Fruit fly (Drosophila melanogaster): ENCODE data around the gene snsl.

snsl gene

DNA sequence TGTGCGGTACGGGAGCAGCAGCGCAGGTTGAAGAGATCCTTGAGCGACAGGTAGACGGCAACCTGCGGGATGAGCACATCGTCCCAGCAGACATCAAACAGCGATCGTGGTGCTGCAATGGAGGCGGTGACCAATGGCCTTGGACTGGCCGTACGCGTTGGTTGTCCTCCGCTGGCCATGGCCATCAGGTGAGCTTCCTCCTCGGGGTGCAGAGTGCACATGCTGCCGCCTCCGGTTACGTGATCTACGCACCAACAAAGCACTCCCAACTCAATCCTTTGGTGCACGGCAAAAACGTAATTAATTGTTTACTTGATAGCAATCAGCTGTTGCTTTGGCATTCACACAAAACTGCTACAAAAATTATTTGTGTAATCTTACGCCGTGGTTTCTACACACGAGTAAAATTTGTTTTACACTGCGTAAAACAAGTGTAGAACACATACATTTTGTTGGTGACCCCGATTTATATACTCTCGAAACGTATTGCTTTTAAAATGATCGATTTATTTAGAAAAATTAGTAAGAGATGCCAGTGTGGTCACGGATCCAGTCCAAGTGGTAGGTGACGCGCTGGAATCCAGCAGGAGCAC is 43.0 kb upstream of the snsl start, which contains the start of gene jet (continued):
- no peak for TF ChIP-seq CG13624 (GFP tag; optimal IDR thresholded peaks at IDR 0.05)
- no peak for TF ChIP-seq CG11695 (GFP tag; IDR thresholded peaks at IDR 0.05)
- TF ChIP-seq pan (optimal IDR thresholded peaks at IDR 0.05): no peak
- no peak for TF ChIP-seq pan (GFP tag; optimal IDR thresholded peaks at IDR 0.05 in 1 of 2, IDR thresholded peaks at IDR 0.05 in 1 of 2)
- TF ChIP-seq pros (GFP tag; optimal IDR thresholded peaks at IDR 0.05): no peak
- TF ChIP-seq ci (GFP tag; IDR thresholded peaks at IDR 0.05): no peak
- peak; percentile 55; the same call in 1 of the 3 replicates for TF ChIP-seq CG7963 (GFP tag; IDR thresholded peaks at IDR 0.05; ENCODE audit: partially characterized antibody)
- no peak for TF ChIP-seq slou (GFP tag; optimal IDR thresholded peaks at IDR 0.05)
- TF ChIP-seq CG11398 (GFP tag; optimal IDR thresholded peaks at IDR 0.05): no peak
- peak; percentile 59 for TF ChIP-seq E2f2 (GFP tag; IDR thresholded peaks at IDR 0.05)
- TF ChIP-seq grn (GFP tag; optimal IDR thresholded peaks at IDR 0.05): peak; percentile 78
- no peak for TF ChIP-seq dati (GFP tag; IDR thresholded peaks at IDR 0.05)
- TF ChIP-seq nau (GFP tag; optimal IDR thresholded peaks at IDR 0.05): no peak
- no peak for TF ChIP-seq CG11696 (GFP tag; IDR thresholded peaks at IDR 0.05)
- no peak for TF ChIP-seq CG7839 (tag; optimal IDR thresholded peaks at IDR 0.05)
- TF ChIP-seq CG12299 (tag; optimal IDR thresholded peaks at IDR 0.05): no peak
- no peak for TF ChIP-seq usp (GFP tag; optimal IDR thresholded peaks at IDR 0.05)
- no peak for TF ChIP-seq jing (GFP tag; optimal IDR thresholded peaks at IDR 0.05)
- TF ChIP-seq zen (tag; optimal IDR thresholded peaks at IDR 0.05): peak; percentile 22
- TF ChIP-seq Scr (GFP tag; IDR thresholded peaks at IDR 0.05; ENCODE audit: partially characterized antibody): peak; percentile 24; the same call in 1 of the 2 replicates
- TF ChIP-seq B-H2 (GFP tag; optimal IDR thresholded peaks at IDR 0.05): no peak
- TF ChIP-seq CG7745 (tag; optimal IDR thresholded peaks at IDR 0.05): no peak
- peak; percentile 52; the same call in 1 of the 2 replicates for TF ChIP-seq CG13287 (GFP tag; IDR thresholded peaks at IDR 0.05; ENCODE audit: partially characterized antibody)
- TF ChIP-seq CG15269 (tag; optimal IDR thresholded peaks at IDR 0.05): no peak
- TF ChIP-seq ssp (GFP tag; IDR thresholded peaks at IDR 0.05): no peak
- TF ChIP-seq NK7.1 (GFP tag; optimal IDR thresholded peaks at IDR 0.05): no peak
- TF ChIP-seq chinmo (GFP tag; IDR thresholded peaks at IDR 0.05; ENCODE audit: partially characterized antibody): 0 out of 4 replicates have a peak, but pooled peaks have one; percentile 23
- no peak for TF ChIP-seq az2 (GFP tag; optimal IDR thresholded peaks at IDR 0.05)
- TF ChIP-seq lbe (GFP tag; optimal IDR thresholded peaks at IDR 0.05): no peak
- TF ChIP-seq Dp (GFP tag; optimal IDR thresholded peaks at IDR 0.05): peak; percentile 34
- TF ChIP-seq fd102C (GFP tag; optimal IDR thresholded peaks at IDR 0.05): no peak
- no peak for TF ChIP-seq zen2 (GFP tag; IDR thresholded peaks at IDR 0.05; ENCODE audit: partially characterized antibody)
- TF ChIP-seq Hey (tag; optimal IDR thresholded peaks at IDR 0.05): no peak
- no peak for TF ChIP-seq crc (GFP tag; optimal IDR thresholded peaks at IDR 0.05)
- peak; percentile 57 for TF ChIP-seq CTCF (GFP tag; optimal IDR thresholded peaks at IDR 0.05)
- no peak for TF ChIP-seq CG10565 (GFP tag; optimal IDR thresholded peaks at IDR 0.05)
- TF ChIP-seq cwo (GFP tag; optimal IDR thresholded peaks at IDR 0.05): no peak
- peak; percentile 55; the same call in 1 of the 3 replicates for TF ChIP-seq HLH4C (GFP tag; IDR thresholded peaks at IDR 0.05; ENCODE audit: partially characterized antibody)
- no peak for TF ChIP-seq gem (tag; optimal IDR thresholded peaks at IDR 0.05)
- TF ChIP-seq tap (tag; optimal IDR thresholded peaks at IDR 0.05): no peak
- peak; percentile 28 for TF ChIP-seq phol (tag; optimal IDR thresholded peaks at IDR 0.05)
- TF ChIP-seq knrl (GFP tag; IDR thresholded peaks at IDR 0.05; ENCODE audit: partially characterized antibody): peak; percentile 63
- 0 out of 2 replicates have a peak, but pooled peaks have one; percentile 20 for TF ChIP-seq hbn (GFP tag; IDR thresholded peaks at IDR 0.05; ENCODE audit: partially characterized antibody)
- peak; percentile 76 for TF ChIP-seq Bgb (GFP tag; IDR thresholded peaks at IDR 0.05; ENCODE audit: partially characterized antibody)
- no peak for TF ChIP-seq CG3407 (GFP tag; optimal IDR thresholded peaks at IDR 0.05)
- TF ChIP-seq Med (GFP tag): peak; percentile 67
- no peak for TF ChIP-seq btn (GFP tag; optimal IDR thresholded peaks at IDR 0.05)
- no peak for TF ChIP-seq CG10959 (GFP tag; IDR thresholded peaks at IDR 0.05)
- peak; percentile 49 for TF ChIP-seq stwl (tag; optimal IDR thresholded peaks at IDR 0.05)
- peak; percentile 24 for TF ChIP-seq BEAF-32 (GFP tag; optimal IDR thresholded peaks at IDR 0.05)

All from whole organism, embryonic.